Worm (Caenorhabditis elegans) whole organism, young adult: ENCODE measurements around the gene unc-49.
A peak's percentile ranks its signal among the peaks of the same experiment; 100 is the strongest.

ENCODE experiments used
- B0019.2 ChIP-seq: fragments of 200-800 bp; sonication (Bioruptor generic); conservative IDR thresholded peaks from 2 replicates; pipeline ENCODE4 v1.3.6; 2022; ENCODE audit warnings: missing genetic modification reagents, missing genetic modification characterization, missing compliant biosample characterization
- B0035.1 ChIP-seq: sonication (generic microtip); optimal IDR thresholded peaks from 2 replicates; lab custom pipeline; 2016; ENCODE audit warnings: missing genetic modification characterization, mild to moderate bottlenecking, missing compliant biosample characterization, missing genotype, missing genetic modification reagents
- B0261.1 ChIP-seq: sonication (generic microtip); optimal IDR thresholded peaks from 2 replicates; lab custom pipeline; 2016; ENCODE audit warnings: mild to moderate bottlenecking, missing genetic modification characterization, moderate library complexity, missing compliant biosample characterization
- B0336.3 ChIP-seq: fragments of 200-800 bp; sonication (Bioruptor generic); IDR thresholded peaks from 2 replicates; pipeline ENCODE4 v1.3.6; 2022; ENCODE audit warnings: missing genetic modification characterization, missing compliant biosample characterization
- C17E4.6 ChIP-seq: fragments of 200-800 bp; sonication (Bioruptor generic); IDR thresholded peaks from 2 replicates; pipeline ENCODE4 v1.3.6; 2022; ENCODE audit warnings: missing genetic modification reagents, missing genetic modification characterization, missing compliant biosample characterization
- D2030.7 ChIP-seq: fragments of 200-800 bp; sonication (Bioruptor generic); IDR thresholded peaks from 2 replicates; pipeline ENCODE4 v1.3.6; 2022; ENCODE audit warnings: missing genetic modification reagents, missing genetic modification characterization, missing compliant biosample characterization
- F22D6.2 ChIP-seq: sonication (generic microtip); optimal IDR thresholded peaks from 2 replicates; lab custom pipeline; 2016; ENCODE audit warnings: mild to moderate bottlenecking, missing genetic modification characterization, missing compliant biosample characterization
- F23B12.7 ChIP-seq: sonication (generic microtip); optimal IDR thresholded peaks from 2 replicates; lab custom pipeline; 2017; ENCODE audit warnings: missing genetic modification characterization, mild to moderate bottlenecking, missing compliant biosample characterization, antibody characterized with exemption, moderate library complexity; ENCODE audit not compliant: insufficient read depth
- F39B2.1 ChIP-seq: fragments of 200-800 bp; sonication (Bioruptor generic); IDR thresholded peaks from 2 replicates; pipeline ENCODE4 v1.3.6; 2022; ENCODE audit warnings: missing genetic modification reagents, missing genetic modification characterization, missing compliant biosample characterization
- F52B5.7 ChIP-seq: sonication (generic microtip); optimal IDR thresholded peaks from 2 replicates; lab custom pipeline; 2016; ENCODE audit warnings: mild to moderate bottlenecking, missing genetic modification characterization, missing compliant biosample characterization
- F57A8.1 ChIP-seq: fragments of 200-800 bp; sonication (Bioruptor generic); optimal IDR thresholded peaks from 2 replicates; lab custom pipeline; 2018; ENCODE audit warnings: mild to moderate bottlenecking, missing genetic modification characterization, moderate library complexity, missing compliant biosample characterization
- F57C9.4 ChIP-seq: sonication (generic microtip); optimal IDR thresholded peaks from 2 replicates; lab custom pipeline; 2017; ENCODE audit warnings: mild to moderate bottlenecking, missing genetic modification characterization, missing compliant biosample characterization
- K11D2.4 ChIP-seq: fragments of 200-800 bp; sonication (Bioruptor generic); IDR thresholded peaks from 2 replicates; pipeline ENCODE4 v1.3.6; 2022; ENCODE audit warnings: missing genetic modification reagents, missing genetic modification characterization, missing compliant biosample characterization
- T26A5.8 ChIP-seq: sonication (generic microtip); optimal IDR thresholded peaks from 2 replicates; lab custom pipeline; 2016; ENCODE audit warnings: missing genetic modification characterization, missing compliant biosample characterization
- attf-3 ChIP-seq: fragments of 200-800 bp; sonication (Bioruptor generic); conservative IDR thresholded peaks from 2 replicates; pipeline ENCODE4 v1.3.6; 2022; ENCODE audit warnings: missing genetic modification reagents, missing genetic modification characterization, missing compliant biosample characterization
- bed-1 ChIP-seq: fragments of 200-800 bp; sonication (Bioruptor generic); IDR thresholded peaks from 2 replicates; pipeline ENCODE4 v1.3.6; 2022; ENCODE audit warnings: missing genetic modification reagents, missing genetic modification characterization, missing compliant biosample characterization
- bed-2 ChIP-seq: fragments of 200-800 bp; sonication (Bioruptor generic); IDR thresholded peaks from 2 replicates; pipeline ENCODE4 v1.3.6; 2022; ENCODE audit warnings: missing genetic modification reagents, missing genetic modification characterization, missing compliant biosample characterization
- ceh-40 ChIP-seq: fragments of 200-800 bp; sonication (Bioruptor generic); IDR thresholded peaks from 2 replicates; pipeline ENCODE4 v1.3.6; 2022; ENCODE audit warnings: missing genetic modification characterization, missing compliant biosample characterization
- ceh-58 ChIP-seq: fragments of 200-800 bp; sonication (Bioruptor generic); IDR thresholded peaks from 2 replicates; pipeline ENCODE4 v1.3.6; 2022; ENCODE audit warnings: missing genetic modification characterization, missing compliant biosample characterization
- ceh-91 ChIP-seq: fragments of 200-800 bp; sonication (Bioruptor generic); IDR thresholded peaks from 2 replicates; pipeline ENCODE4 v1.3.6; 2022; ENCODE audit warnings: missing genetic modification reagents, missing genetic modification characterization, missing compliant biosample characterization
- egl-44 ChIP-seq: fragments of 200-800 bp; sonication (Bioruptor generic); IDR thresholded peaks from 2 replicates; pipeline ENCODE4 v1.3.6; 2022; ENCODE audit warnings: missing genetic modification reagents, missing genetic modification characterization, missing compliant biosample characterization
- hlh-12 ChIP-seq: sonication (generic microtip); optimal IDR thresholded peaks from 2 replicates; lab custom pipeline; 2016; ENCODE audit warnings: missing genetic modification characterization, missing compliant biosample characterization
- hrde-1 ChIP-seq: sonication (generic microtip); optimal IDR thresholded peaks from 2 replicates; lab custom pipeline; 2016; ENCODE audit warnings: missing genetic modification characterization, mild to moderate bottlenecking, missing compliant biosample characterization, moderate library complexity, missing genotype, missing genetic modification reagents, borderline replicate concordance
- lin-35 ChIP-seq, 3 experiments: fragments of 150-350 bp in 2 of 3; sonication (generic microtip) in 1 of 3; optimal IDR thresholded peaks; 2 replicates each; lab custom pipeline; 2014 to 2018; ENCODE audit warnings: missing biosample characterization in 3 of 3, missing genetic modification characterization in 3 of 3, missing genetic modification reagents in 3 of 3
- lin-54 ChIP-seq: fragments of 200-800 bp; sonication (Bioruptor generic); optimal IDR thresholded peaks from 2 replicates; lab custom pipeline; 2018; ENCODE audit warnings: mild to moderate bottlenecking, missing genetic modification characterization, missing compliant biosample characterization
- lir-1 ChIP-seq: fragments of 200-800 bp; sonication (Bioruptor generic); conservative IDR thresholded peaks from 2 replicates; pipeline ENCODE4 v1.3.6; 2022; ENCODE audit warnings: missing genetic modification reagents, missing genetic modification characterization, missing compliant biosample characterization
- lsl-1 ChIP-seq: fragments of 200-800 bp; sonication (Bioruptor generic); optimal IDR thresholded peaks from 2 replicates; lab custom pipeline; 2018; ENCODE audit warnings: mild to moderate bottlenecking, missing genetic modification characterization, moderate library complexity, missing compliant biosample characterization
- mcd-1 ChIP-seq: fragments of 200-800 bp; sonication (Bioruptor generic); IDR thresholded peaks from 2 replicates; pipeline ENCODE4 v1.3.6; 2022; ENCODE audit warnings: missing genetic modification reagents, missing genetic modification characterization, missing compliant biosample characterization
- mxl-1 ChIP-seq: sonication (generic microtip); optimal IDR thresholded peaks from 2 replicates; lab custom pipeline; 2016; ENCODE audit warnings: missing genetic modification characterization, missing compliant biosample characterization
- nfyb-1 ChIP-seq: fragments of 200-800 bp; sonication (Bioruptor generic); IDR thresholded peaks from 2 replicates; pipeline ENCODE4 v1.3.6; 2022; ENCODE audit warnings: missing genetic modification reagents, missing genetic modification characterization, missing compliant biosample characterization
- nhr-80 ChIP-seq: sonication (generic microtip); optimal IDR thresholded peaks from 2 replicates; lab custom pipeline; 2016; ENCODE audit warnings: missing genetic modification characterization, missing compliant biosample characterization
- nhr-90 ChIP-seq: sonication (generic microtip); optimal IDR thresholded peaks from 2 replicates; lab custom pipeline; 2016; ENCODE audit warnings: missing genotype, mild to moderate bottlenecking, missing genetic modification characterization, missing compliant biosample characterization
- pbrm-1 ChIP-seq: fragments of 200-800 bp; sonication (Bioruptor generic); IDR thresholded peaks from 2 replicates; pipeline ENCODE4 v1.3.6; 2022; ENCODE audit warnings: missing genetic modification reagents, missing genetic modification characterization, missing compliant biosample characterization
- pha-4 ChIP-seq: fragments of 150-350 bp; sonication (generic microtip); optimal IDR thresholded peaks from 2 replicates; lab custom pipeline; 2014; ENCODE audit warnings: missing biosample characterization, missing genetic modification reagents, missing genetic modification characterization
- rcor-1 ChIP-seq: fragments of 200-800 bp; sonication (Bioruptor generic); IDR thresholded peaks from 2 replicates; pipeline ENCODE4 v1.3.6; 2022; ENCODE audit warnings: missing genetic modification reagents, missing genetic modification characterization, missing compliant biosample characterization
- rec-8 ChIP-seq, 2 experiments: sonication (generic microtip); optimal IDR thresholded peaks; 2 replicates each; lab custom pipeline; 2016; ENCODE audit warnings: mild to moderate bottlenecking in 2 of 2, missing genetic modification characterization in 2 of 2, missing genetic modification reagents in 2 of 2, missing genotype in 2 of 2, missing biosample characterization in 1 of 2, missing compliant biosample characterization in 1 of 2, moderate library complexity in 1 of 2
- rpc-1 ChIP-seq, 2 experiments: fragments of 150-350 bp in 1 of 2; sonication (generic microtip) in 1 of 2; optimal IDR thresholded peaks; 2 replicates each; lab custom pipeline; 2014 to 2018; ENCODE audit warnings: missing biosample characterization in 1 of 2, missing genetic modification characterization in 1 of 2, missing genetic modification reagents in 1 of 2, missing genotype in 1 of 2
- snpc-1.1 ChIP-seq: sonication (generic microtip); optimal IDR thresholded peaks from 2 replicates; lab custom pipeline; 2017; ENCODE audit warnings: missing genetic modification characterization, mild to moderate bottlenecking, missing compliant biosample characterization, antibody characterized with exemption, moderate library complexity, missing genotype, missing genetic modification reagents; ENCODE audit not compliant: insufficient read depth
- somi-1 ChIP-seq: fragments of 200-800 bp; sonication (Bioruptor generic); optimal IDR thresholded peaks from 2 replicates; lab custom pipeline; 2018; ENCODE audit warnings: mild to moderate bottlenecking, missing genetic modification characterization, missing compliant biosample characterization
- tbp1 ChIP-seq: fragments of 200-800 bp; sonication (Bioruptor generic); optimal IDR thresholded peaks from 2 replicates; lab custom pipeline; 2018; ENCODE audit warnings: mild to moderate bottlenecking, missing genetic modification characterization, missing compliant biosample characterization
- tbx-9 ChIP-seq: sonication (generic microtip); optimal IDR thresholded peaks from 2 replicates; lab custom pipeline; 2016; ENCODE audit warnings: borderline replicate concordance, missing genetic modification characterization, inconsistent platforms, missing compliant biosample characterization
- tlf-1 ChIP-seq: fragments of 200-800 bp; sonication (Bioruptor generic); optimal IDR thresholded peaks from 2 replicates; lab custom pipeline; 2018; ENCODE audit warnings: mild to moderate bottlenecking, missing genetic modification characterization, missing compliant biosample characterization
- zfh-2 ChIP-seq: fragments of 200-800 bp; sonication (Bioruptor generic); conservative IDR thresholded peaks from 2 replicates; pipeline ENCODE4 v1.3.6; 2022; ENCODE audit warnings: missing genetic modification reagents, missing genetic modification characterization, missing compliant biosample characterization
- ztf-25 ChIP-seq: fragments of 200-800 bp; sonication (Bioruptor generic); IDR thresholded peaks from 2 replicates; pipeline ENCODE4 v1.3.6; 2022; ENCODE audit warnings: missing genetic modification reagents, missing genetic modification characterization, missing compliant biosample characterization
- ztf-26 ChIP-seq: sonication (generic microtip); optimal IDR thresholded peaks from 2 replicates; lab custom pipeline; 2017; ENCODE audit warnings: missing genetic modification characterization, missing compliant biosample characterization
- ztf-6 ChIP-seq: fragments of 200-800 bp; sonication (Bioruptor generic); IDR thresholded peaks from 2 replicates; pipeline ENCODE4 v1.3.6; 2022; ENCODE audit warnings: missing genetic modification reagents, missing genetic modification characterization, missing compliant biosample characterization

unc-49 gene

ce11 chrIII:10505943-10506698 lies 14.4 kb upstream of the unc-49 start (continued):
- peak; percentile 97 for TF ChIP-seq B0336.3 (GFP tag; lab: Robert Waterston, UW)
- TF ChIP-seq B0035.1 (tag; lab: Kevin White, UChicago) = no peak
- TF ChIP-seq B0261.1 (tag; lab: Kevin White, UChicago) = no peak
- TF ChIP-seq hlh-12 (tag; lab: Kevin White, UChicago) = no peak
- TF ChIP-seq rec-8 (tag; optimal IDR thresholded peaks at IDR 0.05; lab: Kevin White, UChicago) = no peak
- peak; percentile 48 for TF ChIP-seq lsl-1 (GFP tag; lab: Kevin White, UChicago)
- no peak for TF ChIP-seq pha-4 (tag; lab: Kevin White, UChicago)
- TF ChIP-seq rcor-1 (GFP tag; lab: Robert Waterston, UW) = peak; percentile 69
- no peak for TF ChIP-seq F23B12.7 (tag; lab: Kevin White, UChicago)
- no peak for TF ChIP-seq K11D2.4 (GFP tag; lab: Robert Waterston, UW)
- TF ChIP-seq lin-35 (GFP tag; optimal IDR thresholded peaks at IDR 0.05; lab: Kevin White, UChicago) = no peak
- TF ChIP-seq F52B5.7 = no peak
- TF ChIP-seq ceh-40 (GFP tag; lab: Robert Waterston, UW) = peak; percentile 47; the same call in 1 of the 2 replicates
- no peak for TF ChIP-seq mxl-1
- peak; percentile 13 for TF ChIP-seq egl-44 (GFP tag; lab: Robert Waterston, UW)
- no peak for TF ChIP-seq bed-2 (GFP tag; lab: Robert Waterston, UW)
- TF ChIP-seq hrde-1 (tag; lab: Kevin White, UChicago) = peak; percentile 95
- peak; percentile 78 for TF ChIP-seq lin-54 (GFP tag; lab: Kevin White, UChicago)
- peak; percentile 45; the same call in 1 of the 2 replicates for TF ChIP-seq C17E4.6 (GFP tag; lab: Robert Waterston, UW)
- peak; percentile 12 for TF ChIP-seq rpc-1 (optimal IDR thresholded peaks at IDR 0.05; lab: Kevin White, UChicago)
- TF ChIP-seq rpc-1 (tag; optimal IDR thresholded peaks at IDR 0.05; lab: Kevin White, UChicago) = no peak
- TF ChIP-seq zfh-2 (GFP tag; lab: Robert Waterston, UW) = peak; percentile 80
- peak; percentile 62 for TF ChIP-seq tbp1 (GFP tag; lab: Kevin White, UChicago)
- TF ChIP-seq lir-1 (GFP tag; lab: Robert Waterston, UW) = no peak; the same call in 1 of the 2 replicates
- peak; percentile 59 for TF ChIP-seq pbrm-1
- peak; percentile 88 for TF ChIP-seq D2030.7 (GFP tag; lab: Robert Waterston, UW)
- no peak for TF ChIP-seq somi-1 (GFP tag; lab: Kevin White, UChicago)
- TF ChIP-seq ceh-58 (GFP tag; lab: Robert Waterston, UW) = peak; percentile 78
- TF ChIP-seq ceh-91 = peak; percentile 50; the same call in 1 of the 2 replicates
- TF ChIP-seq snpc-1.1 = peak; percentile 45
- no peak for TF ChIP-seq tbx-9 (tag; lab: Kevin White, UChicago)
- TF ChIP-seq bed-1 = no peak
- TF ChIP-seq F57A8.1 (GFP tag; lab: Kevin White, UChicago) = no peak

- TF ChIP-seq zfh-2 (GFP tag; lab: Robert Waterston, UW) = no peak
- peak; percentile 19 for TF ChIP-seq nhr-80 (tag; lab: Kevin White, UChicago)
- TF ChIP-seq nfyb-1 (GFP tag; lab: Robert Waterston, UW) = no peak
- TF ChIP-seq nhr-90 (tag; lab: Kevin White, UChicago) = no peak
- no peak for TF ChIP-seq pha-4 (tag; lab: Kevin White, UChicago)
- TF ChIP-seq ceh-91 = peak; percentile 87
- TF ChIP-seq F22D6.2 = no peak
- TF ChIP-seq tlf-1 = peak; percentile 12
- no peak for TF ChIP-seq ztf-26
- TF ChIP-seq B0019.2 (GFP tag; lab: Robert Waterston, UW) = peak; percentile 80; the same call in 1 of the 2 replicates
- TF ChIP-seq F57C9.4 (tag; lab: Kevin White, UChicago) = no peak
- TF ChIP-seq F39B2.1 (GFP tag; lab: Robert Waterston, UW) = no peak
- TF ChIP-seq ztf-6 (GFP tag; lab: Robert Waterston, UW) = no peak
- no peak for TF ChIP-seq rpc-1 (optimal IDR thresholded peaks at IDR 0.05; lab: Kevin White, UChicago)
- TF ChIP-seq rpc-1 (tag; optimal IDR thresholded peaks at IDR 0.05; lab: Kevin White, UChicago) = no peak
- TF ChIP-seq T26A5.8 (tag; lab: Kevin White, UChicago) = no peak
- no peak for TF ChIP-seq ztf-25 (GFP tag; lab: Robert Waterston, UW)
- peak; percentile 86 for TF ChIP-seq mcd-1 (GFP tag; lab: Robert Waterston, UW)
- TF ChIP-seq attf-3 (GFP tag; lab: Robert Waterston, UW) = no peak
Observed at ce11 chrIII:10506699-10507248, 13.8 kb upstream of the unc-49 start, which contains the start of the genes sip-1 and sly-1. Gene sip-1, minus strand, starts transcription at chrIII:10506801. Gene sly-1, plus strand, starts transcription at chrIII:10507058.
